Fruit fly (Drosophila melanogaster) whole organism, pupa: Measurements from ENCODE around the gene kuz.

Source experiments
- CG10348 ChIP-seq: fragments of 200-800 bp; sonication (Bioruptor generic); IDR thresholded peaks from 2 replicates; pipeline ENCODE4 v1.3.6; 2022; ENCODE audit warnings: missing biosample characterization, missing genetic modification characterization
- CG12605 ChIP-seq: fragments of 200-800 bp; sonication (Bioruptor generic); IDR thresholded peaks from 2 replicates; pipeline ENCODE4 v1.3.6; 2022; ENCODE audit warnings: missing biosample characterization, missing genetic modification characterization
- CG15710 ChIP-seq: fragments of 200-800 bp; sonication (Bioruptor generic); optimal IDR thresholded peaks from 2 replicates; lab custom pipeline; 2018; ENCODE audit warnings: missing biosample characterization, mild to moderate bottlenecking, missing genetic modification characterization, moderate library complexity
- CG34367 ChIP-seq: fragments of 200-800 bp; sonication (Bioruptor generic); optimal IDR thresholded peaks from 2 replicates; lab custom pipeline; 2018; ENCODE audit warnings: missing biosample characterization, mild to moderate bottlenecking, missing genetic modification characterization
- Ets98B ChIP-seq: fragments of 200-800 bp; sonication (Bioruptor generic); IDR thresholded peaks from 2 replicates; pipeline ENCODE4 v1.3.6; 2022; ENCODE audit warnings: missing biosample characterization, missing genetic modification characterization
- Snoo ChIP-seq: fragments of 200-800 bp; sonication (Bioruptor generic); optimal IDR thresholded peaks from 3 replicates; lab custom pipeline; 2017; ENCODE audit warnings: missing biosample characterization, mild to moderate bottlenecking, missing genetic modification characterization, inconsistent platforms

DNA sequence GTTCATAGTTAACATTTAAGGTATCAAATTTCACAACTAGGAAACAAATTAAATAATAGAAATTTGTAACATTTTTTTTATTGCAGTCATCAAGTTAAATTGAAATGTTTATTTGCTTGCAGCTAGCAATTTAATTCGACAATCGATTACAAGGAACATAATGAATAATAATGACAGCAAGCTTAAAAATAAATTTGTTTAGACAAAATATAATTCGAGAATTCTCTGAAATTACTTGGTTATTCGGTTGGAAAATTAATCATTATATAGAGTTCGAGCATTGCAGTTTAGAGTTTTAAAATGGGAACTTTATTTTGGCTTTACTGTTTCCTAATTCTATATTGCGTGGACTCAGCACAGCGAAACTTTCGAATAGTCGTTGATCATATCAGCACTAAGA is 19.2 kb upstream of the kuz start, which contains the start of gene CG33643:
- TF ChIP-seq Ets98B (GFP tag; lab: Robert Waterston, UW) (no peak), CG34367 (tag; lab: Kevin White, UChicago) (no peak), Snoo (tag; lab: Kevin White, UChicago) (no peak), CG12605 (GFP tag; lab: Robert Waterston, UW) (no peak), CG15710 (tag; lab: Kevin White, UChicago) (no peak), CG10348 (GFP tag; lab: Robert Waterston, UW) (no peak)
